Worm (Caenorhabditis elegans): ENCODE measurements around the gene atg-16.1.
A peak's percentile ranks its signal among the peaks of the same experiment; 100 is the strongest.

Gene atg-16.1

DNA sequence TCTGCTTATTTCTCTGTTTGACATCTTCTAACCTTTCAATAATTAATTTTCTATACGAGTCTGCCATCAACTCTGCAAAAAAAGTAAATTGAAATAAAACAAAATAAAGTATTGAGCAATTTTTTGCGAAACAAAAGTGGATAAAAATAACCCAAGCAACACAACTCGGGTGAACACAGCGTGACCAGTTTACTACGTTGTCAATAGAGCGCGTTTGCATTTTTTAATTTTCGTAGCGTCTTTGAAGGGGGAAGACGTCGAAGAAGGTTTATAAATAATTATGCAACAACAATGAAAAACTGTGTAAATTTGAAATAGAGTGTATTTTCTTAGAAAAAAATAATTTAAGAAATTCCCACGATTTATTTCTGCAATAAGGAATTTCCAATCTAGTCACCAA lies at the start of gene atg-16.1:
Gene atg-16.1 (minus strand): TSS at position 76 of the 400 bp plus-strand sequence.
- TF ChIP-seq hlh-30 (tag; optimal IDR thresholded peaks at IDR 0.05; ENCODE audit: insufficient read depth) (peak; percentile 61), ahr-1 (tag; optimal IDR thresholded peaks at IDR 0.05) (no peak), mec-3 (tag; optimal IDR thresholded peaks at IDR 0.05; ENCODE audit: borderline replicate concordance) (no peak), ceh-14 (tag; optimal IDR thresholded peaks at IDR 0.05) (peak; percentile 12), pax-1 (tag; optimal IDR thresholded peaks at IDR 0.05) (peak; percentile 75), unc-42 (tag; optimal IDR thresholded peaks at IDR 0.05) (peak; percentile 7), ceh-31 (tag; optimal IDR thresholded peaks at IDR 0.05) (peak; percentile 9), nfya-1 (tag; optimal IDR thresholded peaks at IDR 0.05) (peak; percentile 18)

ce11 chrX:4508209-4508608 lies 45.9 kb upstream of the atg-16.1 start, which contains the start of gene rhi-1:
Gene rhi-1, plus strand, starts transcription at chrX:4508509.
- no peak for TF ChIP-seq hlh-8 (tag; optimal IDR thresholded peaks at IDR 0.05)
- TF ChIP-seq sox-2 (GFP tag; IDR thresholded peaks at IDR 0.05), result no peak
- no peak for TF ChIP-seq unc-42 (tag; optimal IDR thresholded peaks at IDR 0.05)
- no peak for TF ChIP-seq ceh-24 (tag; optimal IDR thresholded peaks at IDR 0.05)
- TF ChIP-seq ahr-1 (tag; optimal IDR thresholded peaks at IDR 0.05), result no peak
- TF ChIP-seq che-1 (tag; optimal IDR thresholded peaks at IDR 0.05), result no peak
- TF ChIP-seq pha-2 (tag; optimal IDR thresholded peaks at IDR 0.05), result no peak
- TF ChIP-seq ceh-22 (tag; optimal IDR thresholded peaks at IDR 0.05), result no peak
- TF ChIP-seq dve-1 (tag; optimal IDR thresholded peaks at IDR 0.05), result no peak
- TF ChIP-seq rnt-1 (tag; optimal IDR thresholded peaks at IDR 0.05), result no peak
- TF ChIP-seq F13H6.1 (tag; optimal IDR thresholded peaks at IDR 0.05), result no peak
- TF ChIP-seq ceh-48 (tag; optimal IDR thresholded peaks at IDR 0.05), result no peak
- TF ChIP-seq elt-4 (tag; optimal IDR thresholded peaks at IDR 0.05), result no peak
- TF ChIP-seq nhr-11 (tag; optimal IDR thresholded peaks at IDR 0.05), result no peak
- no peak for TF ChIP-seq ttx-3 (tag; optimal IDR thresholded peaks at IDR 0.05)
- TF ChIP-seq ceh-14 (tag; optimal IDR thresholded peaks at IDR 0.05), result no peak
- no peak for TF ChIP-seq fkh-6 (tag; optimal IDR thresholded peaks at IDR 0.05)
- TF ChIP-seq madf-2 (tag; optimal IDR thresholded peaks at IDR 0.05), result no peak

DNA sequence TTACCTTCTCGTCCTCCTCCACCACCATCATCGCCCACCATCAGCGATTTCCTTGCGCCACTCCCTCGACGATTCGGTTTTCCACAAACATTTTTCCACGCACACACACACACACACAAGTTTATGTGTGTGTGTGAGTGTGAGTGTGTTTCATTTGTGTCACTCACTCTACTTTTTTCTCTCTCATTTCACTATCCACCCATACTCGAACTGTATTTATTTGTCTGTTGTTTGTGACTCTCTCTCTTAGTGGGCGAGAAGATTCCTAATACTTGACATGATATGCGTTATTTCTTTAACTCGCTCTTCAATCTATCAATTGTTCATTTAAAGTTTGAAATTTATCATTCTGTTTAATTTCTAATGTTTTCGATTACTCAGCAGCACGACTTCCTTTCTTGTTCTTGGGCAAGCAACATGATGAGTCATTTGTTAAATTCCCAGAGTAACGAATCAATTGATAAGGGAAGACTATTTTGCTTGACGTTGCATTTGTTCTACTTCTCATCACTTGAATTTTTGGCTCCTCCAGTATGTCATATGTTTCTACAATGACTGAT lies 44.9 kb upstream of the atg-16.1 start:
- TF ChIP-seq ama-1 (optimal IDR thresholded peaks at IDR 0.05), result no peak
- no peak for TF ChIP-seq hlh-30 (tag; optimal IDR thresholded peaks at IDR 0.05; ENCODE audit: insufficient read depth)
- TF ChIP-seq ceh-18 (tag; optimal IDR thresholded peaks at IDR 0.05), result peak; percentile 10

DNA sequence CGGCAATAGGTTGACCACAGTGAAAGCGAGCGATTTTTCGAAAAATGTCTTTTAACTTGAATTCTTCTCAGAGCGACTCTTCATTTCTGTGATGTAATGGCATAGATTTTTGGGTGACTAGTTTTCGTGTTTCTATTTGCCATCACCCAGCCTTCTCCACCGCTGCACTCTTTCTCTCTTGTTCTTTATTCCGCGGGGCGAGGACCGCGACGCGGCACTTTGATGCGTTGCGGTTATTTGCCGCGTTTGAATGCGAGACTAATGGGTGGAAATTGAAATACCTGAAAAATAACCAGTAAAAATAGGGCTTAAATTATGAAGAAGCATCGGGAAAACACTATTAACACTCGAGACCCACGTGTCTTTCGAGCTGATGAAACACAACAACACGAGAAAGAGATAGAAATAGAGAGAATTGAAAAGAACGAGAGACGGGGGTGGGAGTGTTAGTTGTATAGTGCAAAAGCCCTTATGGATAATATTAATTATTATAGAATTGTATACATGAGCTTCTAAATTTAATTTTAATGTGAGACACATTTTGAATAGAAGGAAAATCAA lies 41.9 kb upstream of the atg-16.1 start, which contains the start of gene dgk-2:
Gene dgk-2 (minus strand): TSS at position 281 of the 561 bp plus-strand sequence.
- no peak for TF ChIP-seq che-1 (tag; optimal IDR thresholded peaks at IDR 0.05)
- no peak for TF ChIP-seq pha-4 (tag; optimal IDR thresholded peaks at IDR 0.05)
- TF ChIP-seq lin-11 (tag; optimal IDR thresholded peaks at IDR 0.05), result no peak
- peak; percentile 40 for TF ChIP-seq unc-55 (GFP tag; optimal IDR thresholded peaks at IDR 0.05)
- TF ChIP-seq pat-9 (tag; optimal IDR thresholded peaks at IDR 0.05), result no peak
- TF ChIP-seq tbx-2 (tag; optimal IDR thresholded peaks at IDR 0.05), result peak; percentile 26
- no peak for TF ChIP-seq pros-1 (tag; optimal IDR thresholded peaks at IDR 0.05)
- peak; percentile 0 for TF ChIP-seq dmd-4 (tag; optimal IDR thresholded peaks at IDR 0.05; ENCODE audit: borderline replicate concordance)
- TF ChIP-seq unc-42 (tag; optimal IDR thresholded peaks at IDR 0.05), result peak; percentile 28
- peak; percentile 12 for TF ChIP-seq sdc-2 (tag; optimal IDR thresholded peaks at IDR 0.05)
- peak; percentile 13 for TF ChIP-seq rnt-1 (tag; optimal IDR thresholded peaks at IDR 0.05)

ce11 chrX:4503259-4503658 lies 41.0 kb upstream of the atg-16.1 start:
- TF ChIP-seq syd-9 (tag; optimal IDR thresholded peaks at IDR 0.05) (no peak), pros-1 (tag; optimal IDR thresholded peaks at IDR 0.05) (no peak), che-1 (tag; optimal IDR thresholded peaks at IDR 0.05) (no peak), hlh-13 (GFP tag; optimal IDR thresholded peaks at IDR 0.05) (no peak), unc-42 (tag; optimal IDR thresholded peaks at IDR 0.05) (no peak), odd-2 (tag; optimal IDR thresholded peaks at IDR 0.05) (no peak), lin-11 (tag; optimal IDR thresholded peaks at IDR 0.05) (no peak), fax-1 (tag; optimal IDR thresholded peaks at IDR 0.05) (no peak), tbx-7 (tag; optimal IDR thresholded peaks at IDR 0.05) (no peak), ceh-34 (tag; optimal IDR thresholded peaks at IDR 0.05) (no peak), ceh-19 (GFP tag; optimal IDR thresholded peaks at IDR 0.05) (no peak), ceh-24 (tag; optimal IDR thresholded peaks at IDR 0.05) (no peak), ama-1 (optimal IDR thresholded peaks at IDR 0.05) (no peak), madf-2 (tag; optimal IDR thresholded peaks at IDR 0.05) (no peak), nhr-11 (tag; optimal IDR thresholded peaks at IDR 0.05) (no peak), unc-55 (GFP tag; optimal IDR thresholded peaks at IDR 0.05) (no peak), mec-3 (tag; optimal IDR thresholded peaks at IDR 0.05; ENCODE audit: borderline replicate concordance) (no peak), sox-2 (GFP tag; IDR thresholded peaks at IDR 0.05) (no peak), ceh-45 (GFP tag; IDR thresholded peaks at IDR 0.05) (no peak)

All from whole organism, late embryonic.